Worm (Caenorhabditis elegans): ENCODE measurements around the gene srj-6.
"Not testable (repeated sequence)": the region's sequence is repeated elsewhere in the genome, so short reads cannot be mapped to it uniquely, and the experiment has no call there.

ce11 chrV:658140-658539, 3.8 kb upstream of the srj-6 start:
- peak; percentile 68; the same call in 1 of the 2 replicates for TF ChIP-seq flt-1 (GFP tag; IDR thresholded peaks at IDR 0.05)
- TF ChIP-seq ref-1 (GFP tag; conservative IDR thresholded peaks at IDR 0.05); cog-1 (tag; optimal IDR thresholded peaks at IDR 0.05): not testable (repeated sequence)
